Worm (Caenorhabditis elegans) whole organism, midembryonic: ENCODE measurements around the gene ins-21.

ENCODE experiments used
- T22C8.4 ChIP-seq: fragments of 200-800 bp; sonication (Bioruptor generic); IDR thresholded peaks from 2 replicates; pipeline ENCODE4 v1.3.6; 2022; ENCODE audit warnings: missing genetic modification characterization, missing compliant biosample characterization
- cog-1 ChIP-seq: sonication (generic microtip); optimal IDR thresholded peaks from 2 replicates; lab custom pipeline; 2016; ENCODE audit warnings: missing genetic modification characterization, missing compliant biosample characterization
- flt-1 ChIP-seq: fragments of 200-800 bp; sonication (Bioruptor generic); IDR thresholded peaks from 2 replicates; pipeline ENCODE4 v1.3.6; 2022; ENCODE audit warnings: missing genetic modification characterization, missing compliant biosample characterization
- med-1 ChIP-seq: sonication (generic microtip); optimal IDR thresholded peaks from 2 replicates; lab custom pipeline; 2017; ENCODE audit warnings: missing genetic modification characterization, mild to moderate bottlenecking, missing compliant biosample characterization, antibody characterized with exemption, missing genetic modification reagents; ENCODE audit not compliant: insufficient read depth
- tab-1 ChIP-seq: fragments of 200-800 bp; sonication (Bioruptor generic); IDR thresholded peaks from 2 replicates; pipeline ENCODE4 v1.3.6; 2022; ENCODE audit warnings: missing genetic modification characterization, missing compliant biosample characterization
- ztf-29 ChIP-seq: fragments of 200-800 bp; sonication (Bioruptor generic); IDR thresholded peaks from 2 replicates; pipeline ENCODE4 v1.3.6; 2022; ENCODE audit warnings: missing genetic modification reagents, missing genetic modification characterization, missing compliant biosample characterization

DNA sequence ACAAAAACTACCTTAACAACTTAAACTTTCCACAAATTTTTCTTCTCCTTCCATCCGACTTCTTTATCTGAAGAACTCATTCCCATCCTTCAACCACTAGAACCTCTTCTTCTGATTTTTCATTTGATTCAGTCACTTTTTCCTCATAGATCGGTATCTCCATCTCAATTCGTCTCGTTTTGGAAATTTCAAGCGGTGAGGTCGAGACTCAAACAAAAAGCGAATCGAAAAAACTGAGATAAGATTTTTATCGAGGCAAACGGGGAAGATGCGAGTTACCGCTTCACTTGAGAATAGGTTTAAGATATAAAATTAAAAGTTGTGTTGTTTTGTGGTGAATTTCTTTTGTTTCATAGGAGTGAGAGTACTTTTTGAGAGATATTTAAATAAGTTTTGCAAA is 32.2 kb upstream of the ins-21 start:
- TF ChIP-seq tab-1 (GFP tag; lab: Robert Waterston, UW) (no peak), med-1 (no peak), T22C8.4 (no peak), ztf-29 (GFP tag; lab: Robert Waterston, UW) (no peak), cog-1 (tag; lab: Kevin White, UChicago) (no peak), flt-1 (GFP tag; lab: Robert Waterston, UW) (no peak)
